Fruit fly (Drosophila melanogaster): ENCODE data around the gene Lk.

The Lk gene

dm6 chr3L:14555052-14555451 is 5.5 kb downstream of the Lk start (continued):
- no peak for TF ChIP-seq CG42726 (GFP tag; IDR thresholded peaks at IDR 0.05; ENCODE audit: partially characterized antibody)
- TF ChIP-seq CG4328 (GFP tag; optimal IDR thresholded peaks at IDR 0.05), result peak; percentile 47
- TF ChIP-seq pan (optimal IDR thresholded peaks at IDR 0.05), result no peak
- peak in 1 of 2 experiments; percentile 6 for TF ChIP-seq pan (GFP tag; optimal IDR thresholded peaks at IDR 0.05 in 1 of 2, IDR thresholded peaks at IDR 0.05 in 1 of 2)
- peak; percentile 76 for TF ChIP-seq fd64A (GFP tag; optimal IDR thresholded peaks at IDR 0.05)
- peak; percentile 47 for TF ChIP-seq CG33557 (GFP tag; optimal IDR thresholded peaks at IDR 0.05)
- TF ChIP-seq Dll (GFP tag; IDR thresholded peaks at IDR 0.05; ENCODE audit: partially characterized antibody), result 0 out of 4 replicates have a peak, but pooled peaks have one; percentile 20
- no peak for TF ChIP-seq CG11247 (GFP tag; IDR thresholded peaks at IDR 0.05)
- TF ChIP-seq CHES-1-like (GFP tag; optimal IDR thresholded peaks at IDR 0.05), result no peak
- TF ChIP-seq CG8089 (GFP tag; optimal IDR thresholded peaks at IDR 0.05), result peak; percentile 4
- TF ChIP-seq CG14441 (GFP tag; IDR thresholded peaks at IDR 0.05), result peak; percentile 5; the same call in 1 of the 2 replicates
- peak; percentile 25 for TF ChIP-seq Meics (GFP tag; optimal IDR thresholded peaks at IDR 0.05)
- TF ChIP-seq CG15696 (tag; optimal IDR thresholded peaks at IDR 0.05), result peak; percentile 55
- TF ChIP-seq CG2116 (GFP tag; optimal IDR thresholded peaks at IDR 0.05), result no peak
- TF ChIP-seq CG12071 (GFP tag; optimal IDR thresholded peaks at IDR 0.05), result peak; percentile 70
- TF ChIP-seq Nf-YA (GFP tag; IDR thresholded peaks at IDR 0.05), result 0 out of 2 replicates have a peak, but pooled peaks have one; percentile 39
- no peak for TF ChIP-seq NFAT (GFP tag; IDR thresholded peaks at IDR 0.05)
- no peak for TF ChIP-seq HLHmδ (GFP tag; optimal IDR thresholded peaks at IDR 0.05)
- TF ChIP-seq Fer1 (GFP tag; optimal IDR thresholded peaks at IDR 0.05), result peak; percentile 69
- TF ChIP-seq CG2120 (GFP tag; optimal IDR thresholded peaks at IDR 0.05), result no peak
- peak; percentile 6 for TF ChIP-seq CG10147 (GFP tag; optimal IDR thresholded peaks at IDR 0.05)
- TF ChIP-seq CG4424 (GFP tag; optimal IDR thresholded peaks at IDR 0.05), result peak; percentile 23
- TF ChIP-seq CG3407 (GFP tag; optimal IDR thresholded peaks at IDR 0.05), result peak; percentile 12
- TF ChIP-seq MTF-1 (GFP tag; optimal IDR thresholded peaks at IDR 0.05; ENCODE audit: borderline replicate concordance), result peak; percentile 58
- TF ChIP-seq CG4707 (GFP tag; optimal IDR thresholded peaks at IDR 0.05), result peak; percentile 57
- peak; percentile 62 for TF ChIP-seq HHEX (GFP tag; optimal IDR thresholded peaks at IDR 0.05)
- TF ChIP-seq sob (GFP tag; IDR thresholded peaks at IDR 0.05), result peak; percentile 56; the same call in 1 of the 2 replicates
- TF ChIP-seq CG10979 (tag; optimal IDR thresholded peaks at IDR 0.05), result peak; percentile 1
- peak; percentile 4 for TF ChIP-seq CG1603 (tag; optimal IDR thresholded peaks at IDR 0.05)
- TF ChIP-seq grn (GFP tag; optimal IDR thresholded peaks at IDR 0.05), result peak; percentile 85
- peak; percentile 58 for TF ChIP-seq CG12769 (tag; optimal IDR thresholded peaks at IDR 0.05)
- TF ChIP-seq Jarid2 (GFP tag; optimal IDR thresholded peaks at IDR 0.05), result peak; percentile 25
- peak in 1 of 2 experiments; percentile 35 for TF ChIP-seq bsh (GFP tag; optimal IDR thresholded peaks at IDR 0.05)
- TF ChIP-seq trem (tag; optimal IDR thresholded peaks at IDR 0.05), result peak; percentile 3
- peak; percentile 69 for TF ChIP-seq BtbVII (GFP tag; optimal IDR thresholded peaks at IDR 0.05)
- no peak for TF ChIP-seq CG6854 (GFP tag; optimal IDR thresholded peaks at IDR 0.05)
- no peak for TF ChIP-seq Atf-2 (GFP tag; optimal IDR thresholded peaks at IDR 0.05)
- peak; percentile 21 for TF ChIP-seq CG8924 (tag; optimal IDR thresholded peaks at IDR 0.05)
- no peak for TF ChIP-seq emc (GFP tag; optimal IDR thresholded peaks at IDR 0.05)
- peak; percentile 67 for TF ChIP-seq CG5180 (GFP tag; optimal IDR thresholded peaks at IDR 0.05)
- TF ChIP-seq Asciz (GFP tag; optimal IDR thresholded peaks at IDR 0.05), result peak; percentile 79
- no peak for TF ChIP-seq Bteb2 (GFP tag; optimal IDR thresholded peaks at IDR 0.05)
- no peak for TF ChIP-seq E2f1 (GFP tag; IDR thresholded peaks at IDR 0.05)
- peak in 1 of 2 experiments; percentile 13 for TF ChIP-seq Eip74EF (GFP tag; optimal IDR thresholded peaks at IDR 0.05)
- TF ChIP-seq row (GFP tag; IDR thresholded peaks at IDR 0.05), result peak; percentile 36; the same call in 2 of the 3 replicates
- TF ChIP-seq sisA (GFP tag; IDR thresholded peaks at IDR 0.05), result no peak
- peak in 1 of 3 experiments; percentile 28 for TF ChIP-seq lola (GFP tag; optimal IDR thresholded peaks at IDR 0.05)
- peak; percentile 17 for TF ChIP-seq CG2202 (tag; optimal IDR thresholded peaks at IDR 0.05)
- TF ChIP-seq CG30020 (tag; optimal IDR thresholded peaks at IDR 0.05), result no peak
